Worm (Caenorhabditis elegans): Measurements from ENCODE around the gene act-4.

act-4 gene

ce11 chrX:4971427-4971826, 11.0 kb downstream of the act-4 start (continued):
- TF ChIP-seq ceh-63 (GFP tag; optimal IDR thresholded peaks at IDR 0.05) (no peak), pqm-1 (tag; optimal IDR thresholded peaks at IDR 0.05) (no peak), zip-4 (GFP tag; optimal IDR thresholded peaks at IDR 0.05) (no peak), mdl-1 (tag; optimal IDR thresholded peaks at IDR 0.05) (peak in 1 of 2 experiments; percentile 72), fkh-4 (tag; optimal IDR thresholded peaks at IDR 0.05; ENCODE audit: borderline replicate concordance) (no peak), nhr-20 (tag; optimal IDR thresholded peaks at IDR 0.05) (peak; percentile 67), unc-86 (tag; optimal IDR thresholded peaks at IDR 0.05) (no peak), efl-1 (optimal IDR thresholded peaks at IDR 0.05) (peak; percentile 26 to 40), efl-1 (GFP tag; optimal IDR thresholded peaks at IDR 0.05 in 1 of 2) (peak in 1 of 2 experiments; percentile 76), nhr-28 (tag; optimal IDR thresholded peaks at IDR 0.05) (no peak), sup-37 (GFP tag; optimal IDR thresholded peaks at IDR 0.05) (no peak), C04F5.9 (tag; optimal IDR thresholded peaks at IDR 0.05) (no peak), ets-5 (GFP tag; IDR thresholded peaks at IDR 0.05) (no peak), nhr-90 (tag; optimal IDR thresholded peaks at IDR 0.05; ENCODE audit: poor library complexity) (peak; percentile 24)

- peak; percentile 91 for TF ChIP-seq blmp-1 (tag; optimal IDR thresholded peaks at IDR 0.05)
- peak; percentile 20 for TF ChIP-seq xbp-1 (tag; optimal IDR thresholded peaks at IDR 0.05)
- TF ChIP-seq lsy-2 (tag; optimal IDR thresholded peaks at IDR 0.05) = peak in 1 of 2 experiments; percentile 19
- TF ChIP-seq nhr-85 (tag) = peak; percentile 2
- TF ChIP-seq lir-3 (tag; optimal IDR thresholded peaks at IDR 0.05; ENCODE audit: poor library complexity) = no peak
- peak; percentile 47 for TF ChIP-seq rnt-1 (tag; optimal IDR thresholded peaks at IDR 0.05)
- TF ChIP-seq nhr-28 (tag; optimal IDR thresholded peaks at IDR 0.05) = no peak
Observed at ce11 chrX:4972039-4972581, 11.7 kb downstream of the act-4 start.

ce11 chrX:4974486-4974885, 14.1 kb downstream of the act-4 start:
- TF ChIP-seq elt-2 (tag; optimal IDR thresholded peaks at IDR 0.05) (no peak), blmp-1 (tag; optimal IDR thresholded peaks at IDR 0.05) (peak; percentile 23), efl-1 (optimal IDR thresholded peaks at IDR 0.05) (no peak), efl-1 (GFP tag; optimal IDR thresholded peaks at IDR 0.05 in 1 of 2) (peak in 1 of 2 experiments; percentile 28)

ce11 chrX:4976530-4976929, 16.1 kb downstream of the act-4 start, which contains the start of gene lfi-1:
Gene lfi-1, plus strand, starts transcription at chrX:4976830.
- no peak for TF ChIP-seq isw-1 (GFP tag; IDR thresholded peaks at IDR 0.05)
- no peak for TF ChIP-seq fkh-10 (GFP tag; optimal IDR thresholded peaks at IDR 0.05)
- no peak for TF ChIP-seq fkh-8 (tag; optimal IDR thresholded peaks at IDR 0.05)
- TF ChIP-seq snu-23 (GFP tag; optimal IDR thresholded peaks at IDR 0.05) = no peak
- no peak for TF ChIP-seq C04F5.9 (tag; optimal IDR thresholded peaks at IDR 0.05)
- no peak for TF ChIP-seq egl-13 (tag; optimal IDR thresholded peaks at IDR 0.05)

ce11 chrX:4978103-4978502, 17.7 kb downstream of the act-4 start:
- TF ChIP-seq rnt-1 (tag; optimal IDR thresholded peaks at IDR 0.05) = no peak

- TF ChIP-seq fkh-8 (tag; optimal IDR thresholded peaks at IDR 0.05) (no peak), dpl-1 (GFP tag; optimal IDR thresholded peaks at IDR 0.05) (no peak), ztf-11 (tag; optimal IDR thresholded peaks at IDR 0.05) (no peak), nhr-47 (tag; optimal IDR thresholded peaks at IDR 0.05) (no peak), mep-1 (tag; optimal IDR thresholded peaks at IDR 0.05) (no peak), pqm-1 (tag; optimal IDR thresholded peaks at IDR 0.05) (no peak)
Observed at ce11 chrX:4979060-4979459, 18.6 kb downstream of the act-4 start.

- TF ChIP-seq vab-15 (tag; optimal IDR thresholded peaks at IDR 0.05) (no peak), skn-1 (tag; optimal IDR thresholded peaks at IDR 0.05) (no peak), lin-14 (GFP tag; optimal IDR thresholded peaks at IDR 0.05) (peak; percentile 55), unc-86 (tag; optimal IDR thresholded peaks at IDR 0.05) (peak; percentile 6), efl-1 (optimal IDR thresholded peaks at IDR 0.05) (no peak), efl-1 (GFP tag; optimal IDR thresholded peaks at IDR 0.05 in 1 of 2) (peak in 1 of 2 experiments; percentile 23)
Observed at ce11 chrX:4981059-4981458, 20.6 kb downstream of the act-4 start.

Measured in whole organism, L1 larva.